Worm (Caenorhabditis elegans) whole organism, young adult: ENCODE data around the gene anmt-2.
"Not testable (repeated sequence)": the region's sequence is repeated elsewhere in the genome, so short reads cannot be mapped to it uniquely, and the experiment has no call there.

Experiments
- B0336.3 ChIP-seq: fragments of 200-800 bp; sonication (Bioruptor generic); IDR thresholded peaks from 2 replicates; pipeline ENCODE4 v1.3.6; 2022; ENCODE audit warnings: missing genetic modification characterization, missing compliant biosample characterization
- F49E8.2 ChIP-seq: sonication (generic microtip); optimal IDR thresholded peaks from 3 replicates; lab custom pipeline; 2017; ENCODE audit warnings: missing genetic modification characterization, mild to moderate bottlenecking, missing compliant biosample characterization, antibody characterized with exemption, moderate library complexity; ENCODE audit not compliant: insufficient read depth
- F52B5.7 ChIP-seq: sonication (generic microtip); optimal IDR thresholded peaks from 2 replicates; lab custom pipeline; 2016; ENCODE audit warnings: mild to moderate bottlenecking, missing genetic modification characterization, missing compliant biosample characterization
- K12H6.12 ChIP-seq: fragments of 200-800 bp; sonication (Bioruptor generic); optimal IDR thresholded peaks from 2 replicates; lab custom pipeline; 2018; ENCODE audit warnings: mild to moderate bottlenecking, missing genetic modification characterization, missing compliant biosample characterization
- T26A5.8 ChIP-seq: sonication (generic microtip); optimal IDR thresholded peaks from 2 replicates; lab custom pipeline; 2016; ENCODE audit warnings: missing genetic modification characterization, missing compliant biosample characterization
- Y95B8A.8 ChIP-seq: fragments of 200-800 bp; sonication (Bioruptor generic); IDR thresholded peaks from 2 replicates; pipeline ENCODE4 v1.3.6; 2022; ENCODE audit warnings: missing genetic modification reagents, missing genetic modification characterization, missing compliant biosample characterization
- atf-7 ChIP-seq: sonication (generic microtip); optimal IDR thresholded peaks from 2 replicates; lab custom pipeline; 2017; ENCODE audit warnings: mild to moderate bottlenecking, missing genetic modification characterization, missing compliant biosample characterization
- athp-1 ChIP-seq: sonication (generic microtip); optimal IDR thresholded peaks from 2 replicates; lab custom pipeline; 2017; ENCODE audit warnings: mild to moderate bottlenecking, missing genetic modification characterization, missing compliant biosample characterization
- attf-5 ChIP-seq: fragments of 200-800 bp; sonication (Bioruptor generic); optimal IDR thresholded peaks from 2 replicates; lab custom pipeline; 2018; ENCODE audit warnings: mild to moderate bottlenecking, missing genetic modification characterization, missing compliant biosample characterization
- cebp-1 ChIP-seq, 2 experiments: fragments of 200-800 bp in 1 of 2; sonication (Bioruptor generic) in 1 of 2; sonication (generic microtip) in 1 of 2; IDR thresholded peaks in 1 of 2; optimal IDR thresholded peaks in 1 of 2; 2 replicates each; pipeline versions ENCODE4 v1.3.6 to Lab custom; 2017 to 2022; ENCODE audit warnings: missing compliant biosample characterization in 2 of 2, missing genetic modification characterization in 2 of 2, mild to moderate bottlenecking in 1 of 2, missing genetic modification reagents in 1 of 2, moderate library complexity in 1 of 2
- ceh-27 ChIP-seq: fragments of 200-800 bp; sonication (Bioruptor generic); optimal IDR thresholded peaks from 2 replicates; lab custom pipeline; 2018; ENCODE audit warnings: mild to moderate bottlenecking, missing genetic modification characterization, moderate library complexity, missing compliant biosample characterization
- chd-7 ChIP-seq: sonication (generic microtip); optimal IDR thresholded peaks from 2 replicates; lab custom pipeline; 2016; ENCODE audit warnings: mild to moderate bottlenecking, missing genetic modification characterization, moderate library complexity, missing compliant biosample characterization
- dox-1 ChIP-seq: fragments of 200-800 bp; sonication (Bioruptor generic); IDR thresholded peaks from 2 replicates; pipeline ENCODE4 v1.3.6; 2022; ENCODE audit warnings: missing genetic modification reagents, missing genetic modification characterization, missing compliant biosample characterization
- egrh-3 ChIP-seq: fragments of 200-800 bp; sonication (Bioruptor generic); IDR thresholded peaks from 2 replicates; pipeline ENCODE4 v1.3.6; 2022; ENCODE audit warnings: missing genetic modification reagents, missing genetic modification characterization, missing compliant biosample characterization
- fkh-3 ChIP-seq: sonication (generic microtip); optimal IDR thresholded peaks from 2 replicates; lab custom pipeline; 2016; ENCODE audit warnings: mild to moderate bottlenecking, missing genetic modification characterization, missing compliant biosample characterization
- gei-17 ChIP-seq: fragments of 200-800 bp; sonication (Bioruptor generic); optimal IDR thresholded peaks from 2 replicates; lab custom pipeline; 2018; ENCODE audit warnings: mild to moderate bottlenecking, missing genetic modification characterization, missing compliant biosample characterization
- hmg-1.2 ChIP-seq: fragments of 200-800 bp; sonication (Bioruptor generic); IDR thresholded peaks from 2 replicates; pipeline ENCODE4 v1.3.6; 2022; ENCODE audit warnings: missing genetic modification reagents, missing genetic modification characterization, missing compliant biosample characterization
- lin-35 ChIP-seq, 3 experiments: fragments of 150-350 bp in 2 of 3; sonication (generic microtip) in 1 of 3; optimal IDR thresholded peaks; 2 replicates each; lab custom pipeline; 2014 to 2018; ENCODE audit warnings: missing biosample characterization in 3 of 3, missing genetic modification characterization in 3 of 3, missing genetic modification reagents in 3 of 3
- lin-40 ChIP-seq: sonication (generic microtip); optimal IDR thresholded peaks from 2 replicates; lab custom pipeline; 2016; ENCODE audit warnings: missing genetic modification characterization, mild to moderate bottlenecking, missing compliant biosample characterization, missing genotype, missing genetic modification reagents
- lin-54 ChIP-seq: fragments of 200-800 bp; sonication (Bioruptor generic); optimal IDR thresholded peaks from 2 replicates; lab custom pipeline; 2018; ENCODE audit warnings: mild to moderate bottlenecking, missing genetic modification characterization, missing compliant biosample characterization
- lir-1 ChIP-seq: fragments of 200-800 bp; sonication (Bioruptor generic); conservative IDR thresholded peaks from 2 replicates; pipeline ENCODE4 v1.3.6; 2022; ENCODE audit warnings: missing genetic modification reagents, missing genetic modification characterization, missing compliant biosample characterization
- lsl-1 ChIP-seq: fragments of 200-800 bp; sonication (Bioruptor generic); optimal IDR thresholded peaks from 2 replicates; lab custom pipeline; 2018; ENCODE audit warnings: mild to moderate bottlenecking, missing genetic modification characterization, moderate library complexity, missing compliant biosample characterization
- mcd-1 ChIP-seq: fragments of 200-800 bp; sonication (Bioruptor generic); IDR thresholded peaks from 2 replicates; pipeline ENCODE4 v1.3.6; 2022; ENCODE audit warnings: missing genetic modification reagents, missing genetic modification characterization, missing compliant biosample characterization
- nfyb-1 ChIP-seq: fragments of 200-800 bp; sonication (Bioruptor generic); IDR thresholded peaks from 2 replicates; pipeline ENCODE4 v1.3.6; 2022; ENCODE audit warnings: missing genetic modification reagents, missing genetic modification characterization, missing compliant biosample characterization
- nhr-80 ChIP-seq: sonication (generic microtip); optimal IDR thresholded peaks from 2 replicates; lab custom pipeline; 2016; ENCODE audit warnings: missing genetic modification characterization, missing compliant biosample characterization
- pbrm-1 ChIP-seq: fragments of 200-800 bp; sonication (Bioruptor generic); IDR thresholded peaks from 2 replicates; pipeline ENCODE4 v1.3.6; 2022; ENCODE audit warnings: missing genetic modification reagents, missing genetic modification characterization, missing compliant biosample characterization
- repo-1 ChIP-seq: sonication (generic microtip); optimal IDR thresholded peaks from 2 replicates; lab custom pipeline; 2017; ENCODE audit warnings: mild to moderate bottlenecking, missing genetic modification characterization, missing compliant biosample characterization
- snpc-4 ChIP-seq, 5 experiments: fragments of 150-350 bp in 1 of 5; sonication (generic microtip) in 4 of 5; optimal IDR thresholded peaks; 2 replicates each; lab custom pipeline; 2014 to 2018; ENCODE audit warnings: missing genetic modification characterization in 5 of 5, missing biosample characterization in 3 of 5, antibody characterized with exemption in 2 of 5, mild to moderate bottlenecking in 2 of 5, missing compliant biosample characterization in 2 of 5, missing genotype in 2 of 5, moderate library complexity in 2 of 5, missing genetic modification reagents in 1 of 5
- somi-1 ChIP-seq: fragments of 200-800 bp; sonication (Bioruptor generic); optimal IDR thresholded peaks from 2 replicates; lab custom pipeline; 2018; ENCODE audit warnings: mild to moderate bottlenecking, missing genetic modification characterization, missing compliant biosample characterization
- tbp1 ChIP-seq: fragments of 200-800 bp; sonication (Bioruptor generic); optimal IDR thresholded peaks from 2 replicates; lab custom pipeline; 2018; ENCODE audit warnings: mild to moderate bottlenecking, missing genetic modification characterization, missing compliant biosample characterization
- tlf-1 ChIP-seq: fragments of 200-800 bp; sonication (Bioruptor generic); optimal IDR thresholded peaks from 2 replicates; lab custom pipeline; 2018; ENCODE audit warnings: mild to moderate bottlenecking, missing genetic modification characterization, missing compliant biosample characterization
- unc-130 ChIP-seq: sonication (generic microtip); optimal IDR thresholded peaks from 2 replicates; lab custom pipeline; 2016; ENCODE audit warnings: missing genetic modification reagents, missing genetic modification characterization, missing compliant biosample characterization
- zfh-2 ChIP-seq: fragments of 200-800 bp; sonication (Bioruptor generic); conservative IDR thresholded peaks from 2 replicates; pipeline ENCODE4 v1.3.6; 2022; ENCODE audit warnings: missing genetic modification reagents, missing genetic modification characterization, missing compliant biosample characterization
- ztf-18 ChIP-seq: sonication (generic microtip); optimal IDR thresholded peaks from 2 replicates; lab custom pipeline; 2016; ENCODE audit warnings: missing genotype, mild to moderate bottlenecking, missing genetic modification characterization, missing compliant biosample characterization
- ztf-22 ChIP-seq: fragments of 200-800 bp; sonication (Bioruptor generic); optimal IDR thresholded peaks from 2 replicates; lab custom pipeline; 2018; ENCODE audit warnings: mild to moderate bottlenecking, missing genetic modification characterization, moderate library complexity, missing compliant biosample characterization
- ztf-26 ChIP-seq: sonication (generic microtip); optimal IDR thresholded peaks from 2 replicates; lab custom pipeline; 2017; ENCODE audit warnings: missing genetic modification characterization, missing compliant biosample characterization
- ztf-3 ChIP-seq: fragments of 200-800 bp; sonication (Bioruptor generic); optimal IDR thresholded peaks from 2 replicates; lab custom pipeline; 2018; ENCODE audit warnings: mild to moderate bottlenecking, missing genetic modification characterization, missing compliant biosample characterization

Gene anmt-2

DNA sequence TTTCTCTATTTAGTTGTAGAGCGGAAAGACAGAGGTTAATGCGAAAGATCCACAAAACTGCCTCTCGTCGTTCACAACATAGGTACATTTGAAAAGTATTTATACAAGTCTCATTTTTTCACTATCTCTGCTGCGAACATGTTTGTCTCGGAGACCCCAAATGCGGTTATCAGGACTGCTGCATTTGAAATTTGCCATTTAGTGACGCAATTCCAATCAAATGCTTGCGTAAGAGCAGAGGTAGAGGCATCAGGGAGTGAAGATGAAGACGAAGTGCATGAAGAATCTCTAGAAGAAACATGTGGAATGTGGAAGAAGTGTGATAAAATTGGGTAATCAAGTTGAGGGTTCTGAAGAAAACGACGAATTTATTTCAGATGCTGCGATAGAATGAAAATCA lies 23.4 kb downstream of the anmt-2 start:
- TF ChIP-seq unc-130 (GFP tag; lab: Kevin White, UChicago), result no peak
- no peak for TF ChIP-seq fkh-3 (tag; lab: Kevin White, UChicago)
- no peak for TF ChIP-seq F49E8.2 (tag; lab: Kevin White, UChicago)
- peak; percentile 13 for TF ChIP-seq nhr-80 (tag; lab: Kevin White, UChicago)
- TF ChIP-seq T26A5.8 (tag; lab: Kevin White, UChicago), result no peak

DNA sequence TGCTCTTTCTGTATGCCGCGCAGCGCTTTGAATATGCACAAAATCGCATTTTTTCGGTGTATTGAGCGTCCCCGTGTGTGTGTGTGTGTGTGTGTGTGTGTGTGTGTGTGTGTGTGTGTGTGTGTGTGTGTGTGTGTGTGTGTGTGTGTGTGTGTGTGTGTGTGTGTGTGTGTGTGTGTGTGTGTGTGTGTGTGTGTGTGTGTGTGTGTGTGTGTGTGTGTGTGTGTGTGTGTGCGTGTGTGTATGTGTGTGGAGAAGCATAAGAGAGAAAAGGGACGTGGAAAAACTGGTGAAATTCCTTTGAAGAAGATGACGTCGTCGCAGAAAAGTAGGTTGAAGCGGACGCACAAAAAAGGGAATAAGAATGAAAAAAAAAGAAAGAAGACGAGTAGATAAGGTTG lies 24.2 kb downstream of the anmt-2 start:
- TF ChIP-seq tlf-1 (GFP tag; lab: Kevin White, UChicago) (peak; percentile 59), hmg-1.2 (peak; percentile 69), Y95B8A.8 (GFP tag; lab: Robert Waterston, UW) (0 out of 2 replicates have a peak, but pooled peaks have one; percentile 35), ztf-3 (GFP tag; lab: Kevin White, UChicago) (peak; percentile 100), lin-35 (GFP tag; optimal IDR thresholded peaks at IDR 0.05; lab: Kevin White, UChicago) (peak in 1 of 3 experiments; percentile 6), ztf-18 (tag; lab: Kevin White, UChicago) (peak; percentile 21), attf-5 (GFP tag; lab: Kevin White, UChicago) (peak; percentile 68), lir-1 (peak; percentile 83), mcd-1 (GFP tag; lab: Robert Waterston, UW) (peak; percentile 46), egrh-3 (GFP tag; lab: Robert Waterston, UW) (peak; percentile 78), gei-17 (peak; percentile 30), athp-1 (tag; lab: Kevin White, UChicago) (peak; percentile 45), lin-40 (tag; lab: Kevin White, UChicago) (peak; percentile 54), F52B5.7 (tag; lab: Kevin White, UChicago) (peak; percentile 77), somi-1 (peak; percentile 74), chd-7 (tag; lab: Kevin White, UChicago) (peak; percentile 90), B0336.3 (peak; percentile 77), ztf-26 (tag; lab: Kevin White, UChicago) (peak; percentile 67), cebp-1 (tag; optimal IDR thresholded peaks at IDR 0.05; lab: Kevin White, UChicago) (peak; percentile 86), tbp1 (GFP tag; lab: Kevin White, UChicago) (peak; percentile 50), lsl-1 (GFP tag; lab: Kevin White, UChicago) (peak; percentile 44), repo-1 (peak; percentile 80), zfh-2 (peak; percentile 74), lin-54 (GFP tag; lab: Kevin White, UChicago) (peak; percentile 67), ztf-22 (peak; percentile 71), nfyb-1 (GFP tag; lab: Robert Waterston, UW) (peak; percentile 66; the same call in 1 of the 2 replicates), ceh-27 (GFP tag; lab: Kevin White, UChicago) (peak; percentile 97), dox-1 (peak; percentile 60), K12H6.12 (tag; lab: Kevin White, UChicago) (peak; percentile 95), snpc-4 (tag; optimal IDR thresholded peaks at IDR 0.05; lab: Kevin White, UChicago) (peak in 2 of 4 experiments; percentile 39 to 52), pbrm-1 (GFP tag; lab: Robert Waterston, UW) (peak; percentile 21; the same call in 1 of the 2 replicates), atf-7 (tag; lab: Kevin White, UChicago) (peak; percentile 71)
- not testable (repeated sequence) for TF ChIP-seq cebp-1 (GFP tag; IDR thresholded peaks at IDR 0.05; lab: Robert Waterston, UW); snpc-4 (GFP tag; optimal IDR thresholded peaks at IDR 0.05; lab: Kevin White, UChicago)
